Worm (Caenorhabditis elegans) whole organism, late embryonic: ENCODE measurements around the gene D1014.13.

Experiments
- C38D4.7 ChIP-seq: fragments of 200-800 bp; sonication (Bioruptor generic); optimal IDR thresholded peaks from 2 replicates; lab custom pipeline; 2018; ENCODE audit warnings: mild to moderate bottlenecking, missing genetic modification characterization, moderate library complexity, missing compliant biosample characterization
- F13H6.1 ChIP-seq: sonication (generic microtip); optimal IDR thresholded peaks from 2 replicates; lab custom pipeline; 2016; ENCODE audit warnings: missing genetic modification characterization, missing compliant biosample characterization
- K09A11.1 ChIP-seq: sonication (generic microtip); optimal IDR thresholded peaks from 2 replicates; lab custom pipeline; 2017; ENCODE audit warnings: antibody characterized with exemption, mild to moderate bottlenecking, missing genetic modification characterization, missing compliant biosample characterization; ENCODE audit not compliant: insufficient read depth
- T23F11.4 ChIP-seq: fragments of 200-800 bp; sonication (Bioruptor generic); optimal IDR thresholded peaks from 2 replicates; lab custom pipeline; 2018; ENCODE audit warnings: mild to moderate bottlenecking, missing genetic modification characterization, missing compliant biosample characterization
- ahr-1 ChIP-seq: sonication (generic microtip); optimal IDR thresholded peaks from 2 replicates; lab custom pipeline; 2016; ENCODE audit warnings: missing genetic modification characterization, missing compliant biosample characterization
- ceh-14 ChIP-seq: sonication (generic microtip); optimal IDR thresholded peaks from 2 replicates; lab custom pipeline; 2016; ENCODE audit warnings: missing genotype, missing genetic modification characterization, missing compliant biosample characterization
- ceh-18 ChIP-seq: sonication (generic microtip); optimal IDR thresholded peaks from 2 replicates; lab custom pipeline; 2016; ENCODE audit warnings: missing genetic modification characterization, missing compliant biosample characterization
- ceh-2 ChIP-seq: sonication (generic microtip); optimal IDR thresholded peaks from 2 replicates; lab custom pipeline; 2016; ENCODE audit warnings: missing genotype, missing genetic modification characterization, missing compliant biosample characterization
- ceh-30 ChIP-seq: fragments of 150-350 bp; optimal IDR thresholded peaks from 2 replicates; lab custom pipeline; 2014; ENCODE audit warnings: missing biosample characterization, missing genetic modification characterization
- ceh-31 ChIP-seq: sonication (generic microtip); optimal IDR thresholded peaks from 2 replicates; lab custom pipeline; 2016; ENCODE audit warnings: missing genetic modification characterization, missing compliant biosample characterization
- ceh-34 ChIP-seq: sonication (generic microtip); optimal IDR thresholded peaks from 2 replicates; lab custom pipeline; 2016; ENCODE audit warnings: mild to moderate bottlenecking, missing genetic modification characterization, missing compliant biosample characterization
- ceh-45 ChIP-seq: fragments of 200-800 bp; sonication (Bioruptor generic); IDR thresholded peaks from 2 replicates; pipeline ENCODE4 v1.3.6; 2022; ENCODE audit warnings: missing genetic modification reagents, missing genetic modification characterization, missing compliant biosample characterization
- ceh-9 ChIP-seq: sonication (generic microtip); optimal IDR thresholded peaks from 2 replicates; lab custom pipeline; 2016; ENCODE audit warnings: mild to moderate bottlenecking, missing genetic modification characterization, inconsistent platforms, missing compliant biosample characterization
- che-1 ChIP-seq: sonication (generic microtip); optimal IDR thresholded peaks from 2 replicates; lab custom pipeline; 2016; ENCODE audit warnings: mild to moderate bottlenecking, missing genetic modification characterization, missing compliant biosample characterization
- dve-1 ChIP-seq: sonication (generic microtip); optimal IDR thresholded peaks from 2 replicates; lab custom pipeline; 2017; ENCODE audit warnings: antibody characterized with exemption, mild to moderate bottlenecking, missing genetic modification characterization, missing compliant biosample characterization
- elt-2 ChIP-seq: sonication (generic microtip); optimal IDR thresholded peaks from 2 replicates; lab custom pipeline; 2016; ENCODE audit warnings: missing genetic modification reagents, missing genetic modification characterization, missing compliant biosample characterization
- fkh-10 ChIP-seq: fragments of 150-350 bp; optimal IDR thresholded peaks from 2 replicates; lab custom pipeline; 2014; ENCODE audit warnings: missing biosample characterization, missing genetic modification reagents, missing genetic modification characterization
- gmeb-2 ChIP-seq: sonication (generic microtip); optimal IDR thresholded peaks from 2 replicates; lab custom pipeline; 2016; ENCODE audit warnings: missing genetic modification characterization, inconsistent platforms, missing compliant biosample characterization
- hlh-13 ChIP-seq: fragments of 200-800 bp; sonication (Bioruptor generic); optimal IDR thresholded peaks from 2 replicates; lab custom pipeline; 2018; ENCODE audit warnings: mild to moderate bottlenecking, missing genetic modification characterization, missing compliant biosample characterization
- hlh-6 ChIP-seq: sonication (generic microtip); optimal IDR thresholded peaks from 2 replicates; lab custom pipeline; 2016; ENCODE audit warnings: missing genotype, missing genetic modification characterization, missing compliant biosample characterization
- hlh-8 ChIP-seq: sonication (generic microtip); optimal IDR thresholded peaks from 2 replicates; lab custom pipeline; 2016; ENCODE audit warnings: missing genotype, missing genetic modification characterization, missing compliant biosample characterization
- lim-6 ChIP-seq: sonication (generic microtip); optimal IDR thresholded peaks from 2 replicates; lab custom pipeline; 2016; ENCODE audit warnings: missing genetic modification characterization, missing compliant biosample characterization
- nfya-1 ChIP-seq: sonication (generic microtip); optimal IDR thresholded peaks from 2 replicates; lab custom pipeline; 2017; ENCODE audit warnings: missing genetic modification characterization, mild to moderate bottlenecking, missing compliant biosample characterization, antibody characterized with exemption, moderate library complexity
- odd-2 ChIP-seq: sonication (generic microtip); optimal IDR thresholded peaks from 2 replicates; lab custom pipeline; 2017; ENCODE audit warnings: antibody characterized with exemption, mild to moderate bottlenecking, missing genetic modification characterization, missing compliant biosample characterization
- pat-9 ChIP-seq: fragments of 200-800 bp; sonication (Bioruptor generic); optimal IDR thresholded peaks from 2 replicates; lab custom pipeline; 2018; ENCODE audit warnings: mild to moderate bottlenecking, missing genetic modification characterization, moderate library complexity, missing compliant biosample characterization
- pha-4 ChIP-seq: fragments of 150-350 bp; optimal IDR thresholded peaks from 2 replicates; lab custom pipeline; 2018; ENCODE audit warnings: missing biosample characterization, missing genetic modification reagents, missing genetic modification characterization
- ref-2 ChIP-seq: sonication (generic microtip); optimal IDR thresholded peaks from 2 replicates; lab custom pipeline; 2016; ENCODE audit warnings: missing genetic modification characterization, missing compliant biosample characterization
- rnt-1 ChIP-seq: sonication (generic microtip); optimal IDR thresholded peaks from 2 replicates; lab custom pipeline; 2016; ENCODE audit warnings: missing genetic modification characterization, missing compliant biosample characterization
- sox-2 ChIP-seq: fragments of 200-800 bp; sonication (Bioruptor generic); IDR thresholded peaks from 2 replicates; pipeline ENCODE4 v1.3.6; 2022; ENCODE audit warnings: missing genetic modification reagents, missing genetic modification characterization, missing compliant biosample characterization
- syd-9 ChIP-seq: sonication (generic microtip); optimal IDR thresholded peaks from 2 replicates; lab custom pipeline; 2016; ENCODE audit warnings: mild to moderate bottlenecking, missing genetic modification characterization, moderate library complexity, missing compliant biosample characterization
- unc-3 ChIP-seq, 2 experiments: fragments of 200-800 bp in 1 of 2; sonication (Bioruptor generic) in 1 of 2; sonication (generic microtip) in 1 of 2; conservative IDR thresholded peaks in 1 of 2; optimal IDR thresholded peaks in 1 of 2; 2 replicates each; pipeline versions ENCODE4 v1.3.6 to Lab custom; 2016 to 2022; ENCODE audit warnings: missing compliant biosample characterization in 2 of 2, missing genetic modification characterization in 2 of 2, missing genetic modification reagents in 1 of 2
- unc-42 ChIP-seq: sonication (generic microtip); optimal IDR thresholded peaks from 2 replicates; lab custom pipeline; 2016; ENCODE audit warnings: missing genotype, missing genetic modification characterization, missing compliant biosample characterization
- ztf-16 ChIP-seq: sonication (generic microtip); optimal IDR thresholded peaks from 2 replicates; lab custom pipeline; 2017; ENCODE audit warnings: missing genetic modification characterization, missing compliant biosample characterization

D1014.13 gene

ce11 chrV:8159629-8160028, 14.2 kb downstream of the D1014.13 start, which contains the start of gene F20D6.6:
F20D6.6 (plus strand) TSS chrV:8159929.
- TF ChIP-seq hlh-8 (tag; lab: Kevin White, UChicago): no peak
- TF ChIP-seq hlh-13 (GFP tag; lab: Kevin White, UChicago): no peak
- no peak for TF ChIP-seq T23F11.4 (GFP tag; lab: Kevin White, UChicago)
- TF ChIP-seq che-1: no peak
- no peak for TF ChIP-seq ceh-30 (tag; lab: Kevin White, UChicago)
- TF ChIP-seq hlh-6 (tag; lab: Kevin White, UChicago): no peak

- TF ChIP-seq hlh-13 (GFP tag; lab: Kevin White, UChicago) (no peak), ceh-31 (no peak), ref-2 (tag; lab: Kevin White, UChicago) (no peak), T23F11.4 (GFP tag; lab: Kevin White, UChicago) (no peak), elt-2 (tag; lab: Kevin White, UChicago) (peak; percentile 28), hlh-8 (tag; lab: Kevin White, UChicago) (no peak), pat-9 (no peak), rnt-1 (no peak)
Observed at ce11 chrV:8161699-8162098, 16.3 kb downstream of the D1014.13 start, which contains the start of gene F20D6.5. F20D6.5 (plus strand) TSS chrV:8161957.

ce11 chrV:8163199-8163598, 17.8 kb downstream of the D1014.13 start:
- TF ChIP-seq dve-1 (tag; lab: Kevin White, UChicago): no peak
- no peak for TF ChIP-seq ceh-14 (tag; lab: Kevin White, UChicago)
- no peak for TF ChIP-seq odd-2 (tag; lab: Kevin White, UChicago)
- no peak for TF ChIP-seq unc-3 (GFP tag; conservative IDR thresholded peaks at IDR 0.05; lab: Robert Waterston, UW)
- TF ChIP-seq unc-3 (tag; optimal IDR thresholded peaks at IDR 0.05; lab: Kevin White, UChicago): no peak
- no peak for TF ChIP-seq nfya-1 (tag; lab: Kevin White, UChicago)
- no peak for TF ChIP-seq ceh-9

ce11 chrV:8168219-8168962, 23.0 kb downstream of the D1014.13 start, which contains the start of gene F20D6.8:
F20D6.8 (minus strand) TSS chrV:8168269.
- peak; percentile 31 for TF ChIP-seq unc-42
- no peak for TF ChIP-seq ahr-1 (tag; lab: Kevin White, UChicago)

ce11 chrV:8169150-8169549, 23.7 kb downstream of the D1014.13 start:
- TF ChIP-seq pha-4 (tag; lab: Kevin White, UChicago) (no peak), syd-9 (tag; lab: Kevin White, UChicago) (no peak), fkh-10 (GFP tag; lab: Kevin White, UChicago) (no peak), unc-42 (no peak), ceh-34 (no peak), ztf-16 (no peak), ceh-2 (tag; lab: Kevin White, UChicago) (no peak), ceh-30 (tag; lab: Kevin White, UChicago) (no peak), ceh-45 (no peak)
- TF ChIP-seq, all 69 proteins: peak for 0

- TF ChIP-seq lim-6 (tag; lab: Kevin White, UChicago): no peak
- TF ChIP-seq sox-2 (GFP tag; lab: Robert Waterston, UW): no peak
- no peak for TF ChIP-seq gmeb-2
- no peak for TF ChIP-seq ceh-18 (tag; lab: Kevin White, UChicago)
- TF ChIP-seq unc-3 (GFP tag; conservative IDR thresholded peaks at IDR 0.05; lab: Robert Waterston, UW): no peak
- no peak for TF ChIP-seq unc-3 (tag; optimal IDR thresholded peaks at IDR 0.05; lab: Kevin White, UChicago)
- TF ChIP-seq K09A11.1 (tag; lab: Kevin White, UChicago): no peak
- TF ChIP-seq rnt-1: no peak
- TF ChIP-seq C38D4.7: no peak
- TF ChIP-seq nfya-1 (tag; lab: Kevin White, UChicago): no peak
- no peak for TF ChIP-seq T23F11.4 (GFP tag; lab: Kevin White, UChicago)
- TF ChIP-seq F13H6.1 (tag; lab: Kevin White, UChicago): no peak
- no peak for TF ChIP-seq ceh-2 (tag; lab: Kevin White, UChicago)
Observed at ce11 chrV:8170300-8170699, 24.9 kb downstream of the D1014.13 start.
